Fruit fly (Drosophila melanogaster): ENCODE data around the gene CG12420.

The CG12420 gene

dm6 chr3R:10222416-10222815 is at the start of gene CG12420:
Gene CG12420, plus strand, starts transcription at chr3R:10222698.
- TF ChIP-seq Ets21C (GFP tag; optimal IDR thresholded peaks at IDR 0.05): no peak
- TF ChIP-seq Sox15 (GFP tag; optimal IDR thresholded peaks at IDR 0.05): no peak
- TF ChIP-seq CG11294 (GFP tag; IDR thresholded peaks at IDR 0.05): no peak
- TF ChIP-seq Blimp-1 (GFP tag; optimal IDR thresholded peaks at IDR 0.05): no peak
- TF ChIP-seq spab (GFP tag; optimal IDR thresholded peaks at IDR 0.05): no peak
- TF ChIP-seq Sox102F (GFP tag; optimal IDR thresholded peaks at IDR 0.05): no peak

dm6 chr3R:10176927-10177511 is 45.5 kb upstream of the CG12420 start:
- TF ChIP-seq salr (GFP tag; optimal IDR thresholded peaks at IDR 0.05): peak in 1 of 2 experiments; percentile 41
- TF ChIP-seq achi (GFP tag; optimal IDR thresholded peaks at IDR 0.05): peak; percentile 31
- TF ChIP-seq Sox102F (GFP tag; optimal IDR thresholded peaks at IDR 0.05): no peak
- TF ChIP-seq CG10631 (GFP tag; optimal IDR thresholded peaks at IDR 0.05): peak; percentile 35
- peak; percentile 63 for TF ChIP-seq CG3032 (tag; optimal IDR thresholded peaks at IDR 0.05)
- TF ChIP-seq CG11762 (GFP tag; optimal IDR thresholded peaks at IDR 0.05; ENCODE audit: insufficient read depth): peak; percentile 22
- TF ChIP-seq CG6808 (GFP tag; optimal IDR thresholded peaks at IDR 0.05): peak; percentile 78
- peak; percentile 2 for TF ChIP-seq CG34406 (GFP tag; optimal IDR thresholded peaks at IDR 0.05)
- TF ChIP-seq Hr39 (GFP tag; optimal IDR thresholded peaks at IDR 0.05): peak; percentile 16
- TF ChIP-seq CG32006 (GFP tag; optimal IDR thresholded peaks at IDR 0.05): peak; percentile 24
- TF ChIP-seq Eip78C (GFP tag): peak; percentile 90
- peak; percentile 3 for TF ChIP-seq esn (GFP tag; optimal IDR thresholded peaks at IDR 0.05)
- TF ChIP-seq CG9139 (GFP tag; optimal IDR thresholded peaks at IDR 0.05): peak; percentile 36
- peak; percentile 58 for TF ChIP-seq fd59A (GFP tag; optimal IDR thresholded peaks at IDR 0.05)
- TF ChIP-seq lz (GFP tag; optimal IDR thresholded peaks at IDR 0.05): no peak
- peak; percentile 55 for TF ChIP-seq CG3919 (GFP tag; optimal IDR thresholded peaks at IDR 0.05)
- no peak for TF ChIP-seq CG11294 (GFP tag; IDR thresholded peaks at IDR 0.05)
- peak; percentile 28 for TF ChIP-seq Sox14 (GFP tag; optimal IDR thresholded peaks at IDR 0.05)
- TF ChIP-seq net (GFP tag; optimal IDR thresholded peaks at IDR 0.05): peak; percentile 38
- peak; percentile 42 for TF ChIP-seq CG8632 (GFP tag; optimal IDR thresholded peaks at IDR 0.05)
- peak; percentile 38 for TF ChIP-seq pdm3 (GFP tag; optimal IDR thresholded peaks at IDR 0.05)
- TF ChIP-seq Ets96B (tag; optimal IDR thresholded peaks at IDR 0.05): peak; percentile 62
- no peak for TF ChIP-seq CG11902 (GFP tag; optimal IDR thresholded peaks at IDR 0.05)
- no peak for TF ChIP-seq CG6276 (GFP tag; optimal IDR thresholded peaks at IDR 0.05)
- peak; percentile 31 for TF ChIP-seq dsx (GFP tag; optimal IDR thresholded peaks at IDR 0.05; ENCODE audit: poor library complexity, severe bottlenecking)
- peak; percentile 33 for TF ChIP-seq OdsH (GFP tag; optimal IDR thresholded peaks at IDR 0.05)
- peak; percentile 45 for TF ChIP-seq acj6 (GFP tag; optimal IDR thresholded peaks at IDR 0.05)
- peak; percentile 49 to 76 for TF ChIP-seq ss (GFP tag; optimal IDR thresholded peaks at IDR 0.05)
- TF ChIP-seq Hr4 (GFP tag; optimal IDR thresholded peaks at IDR 0.05): peak; percentile 14
- peak; percentile 31 for TF ChIP-seq Eip75B (GFP tag; optimal IDR thresholded peaks at IDR 0.05)
- TF ChIP-seq vri (GFP tag; optimal IDR thresholded peaks at IDR 0.05): no peak
- TF ChIP-seq CG8119 (GFP tag; IDR thresholded peaks at IDR 0.05): no peak
- peak; percentile 61 for TF ChIP-seq spab (GFP tag; optimal IDR thresholded peaks at IDR 0.05)

- TF ChIP-seq fkh (GFP tag; optimal IDR thresholded peaks at IDR 0.05): peak; percentile 78
- TF ChIP-seq Blimp-1 (GFP tag; optimal IDR thresholded peaks at IDR 0.05): peak; percentile 21
- no peak for TF ChIP-seq Eip75B (GFP tag; optimal IDR thresholded peaks at IDR 0.05)
Measured at dm6 chr3R:10185986-10186385, 36.5 kb upstream of the CG12420 start.

All from whole organism, prepupa.